Worm (Caenorhabditis elegans): Measurements from ENCODE around the gene Y39H10B.2.

Gene Y39H10B.2

ce11 chrV:3718507-3718906 lies 49.9 kb downstream of the Y39H10B.2 start:
- TF ChIP-seq tab-1 (GFP tag; IDR thresholded peaks at IDR 0.05) = no peak
- TF ChIP-seq klf-2 (GFP tag; conservative IDR thresholded peaks at IDR 0.05) = no peak
- TF ChIP-seq med-1 (GFP tag; optimal IDR thresholded peaks at IDR 0.05; ENCODE audit: insufficient read depth) = no peak
- no peak for TF ChIP-seq T22C8.4 (GFP tag; IDR thresholded peaks at IDR 0.05)
- no peak for TF ChIP-seq ztf-29 (GFP tag; IDR thresholded peaks at IDR 0.05)
- TF ChIP-seq ref-1 (GFP tag; conservative IDR thresholded peaks at IDR 0.05) = no peak
- no peak for TF ChIP-seq cog-1 (tag; optimal IDR thresholded peaks at IDR 0.05)
- no peak for TF ChIP-seq ztf-23 (GFP tag; IDR thresholded peaks at IDR 0.05)
- TF ChIP-seq flt-1 (GFP tag; IDR thresholded peaks at IDR 0.05) = no peak

Measured in whole organism, midembryonic.